Fruit fly (Drosophila melanogaster) Kc167 (cell line): Measurements from ENCODE around the gene CG5783.

Experiments
- Myc ChIP-seq: fragments of >200 bp; optimal IDR thresholded peaks from 2 replicates; lab custom pipeline; 2017; ENCODE audit warnings: missing external identifiers
- Sin3A ChIP-seq: fragments of >200 bp; optimal IDR thresholded peaks from 2 replicates; lab custom pipeline; 2018; ENCODE audit warnings: missing external identifiers
- h ChIP-seq: fragments of >200 bp; optimal IDR thresholded peaks from 3 replicates; lab custom pipeline; 2018; ENCODE audit warnings: missing external identifiers
- insv ChIP-seq: fragments of >200 bp; optimal IDR thresholded peaks from 3 replicates; lab custom pipeline; 2018; ENCODE audit warnings: missing external identifiers
- psq ChIP-seq: fragments of >200 bp; optimal IDR thresholded peaks from 2 replicates; lab custom pipeline; 2017; ENCODE audit warnings: missing external identifiers
- ttk ChIP-seq: sonication (Bioruptor generic); optimal IDR thresholded peaks from 2 replicates; lab custom pipeline; 2017; ENCODE audit warnings: missing external identifiers

DNA sequence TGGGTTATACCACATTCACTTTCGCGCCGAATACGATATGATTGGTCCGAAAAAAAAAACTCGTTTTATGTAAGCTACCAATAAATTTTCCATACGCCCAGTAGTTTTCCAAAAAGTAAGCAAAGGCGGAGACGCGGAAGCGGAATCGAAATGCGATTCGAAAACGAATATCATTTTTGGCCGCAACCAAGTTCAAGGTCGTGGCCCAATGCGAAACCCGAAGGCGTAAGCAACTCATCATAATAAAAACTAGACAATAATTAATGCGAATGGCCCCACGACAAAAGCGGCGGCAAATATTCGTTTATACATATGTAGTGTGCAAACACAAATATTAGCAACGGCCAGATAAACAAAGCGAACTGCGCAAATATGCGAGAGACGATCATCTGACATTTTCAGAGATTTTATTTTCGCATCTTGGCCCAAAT is 19.4 kb upstream of the CG5783 start:
- TF ChIP-seq psq (lab: Kevin White, UChicago): no peak
- TF ChIP-seq Sin3A (lab: Kevin White, UChicago): no peak
- TF ChIP-seq h (lab: Kevin White, UChicago): no peak
- TF ChIP-seq insv (lab: Kevin White, UChicago): no peak
- no peak for TF ChIP-seq ttk (lab: Kevin White, UChicago)
- no peak for TF ChIP-seq Myc
